Fruit fly (Drosophila melanogaster) whole organism, embryonic: ENCODE measurements around the gene CG12783.

ENCODE experiments used
- Atf6 ChIP-seq: fragments of 200-800 bp; sonication (Bioruptor generic); IDR thresholded peaks from 2 replicates; pipeline ENCODE4 v1.3.6; 2022; ENCODE audit warnings: missing biosample characterization, missing genetic modification characterization
- Bgb ChIP-seq: fragments of 200-800 bp; sonication (Bioruptor generic); IDR thresholded peaks from 2 replicates; pipeline ENCODE4 v1.3.6; 2022; ENCODE audit warnings: missing biosample characterization, missing genetic modification characterization; ENCODE audit not compliant: partially characterized antibody
- CG10462 ChIP-seq: fragments of 200-800 bp; sonication (Bioruptor generic); optimal IDR thresholded peaks from 2 replicates; lab custom pipeline; 2016; ENCODE audit warnings: missing biosample characterization, missing genetic modification characterization
- CG11398 ChIP-seq: fragments of 200-800 bp; sonication (Bioruptor generic); optimal IDR thresholded peaks from 2 replicates; lab custom pipeline; 2016; ENCODE audit warnings: missing biosample characterization, missing genetic modification characterization
- CG12219 ChIP-seq: fragments of 200-800 bp; sonication (Bioruptor generic); optimal IDR thresholded peaks from 3 replicates; lab custom pipeline; 2018; ENCODE audit warnings: missing biosample characterization, mild to moderate bottlenecking, missing genetic modification characterization
- CG1233 ChIP-seq: fragments of 200-800 bp; sonication (Bioruptor generic); optimal IDR thresholded peaks from 4 replicates; lab custom pipeline; 2018; ENCODE audit warnings: missing biosample characterization, mild to moderate bottlenecking, missing genetic modification characterization
- CG1647 ChIP-seq: fragments of 200-800 bp; sonication (Bioruptor generic); optimal IDR thresholded peaks from 3 replicates; lab custom pipeline; 2016; ENCODE audit warnings: missing biosample characterization, missing genetic modification characterization
- CG16863 ChIP-seq: fragments of 200-800 bp; sonication (Bioruptor generic); optimal IDR thresholded peaks from 3 replicates; lab custom pipeline; 2016; ENCODE audit warnings: missing biosample characterization, missing genetic modification characterization
- CG31365 ChIP-seq: fragments of 200-800 bp; sonication (Bioruptor generic); optimal IDR thresholded peaks from 2 replicates; lab custom pipeline; 2018; ENCODE audit warnings: missing biosample characterization, mild to moderate bottlenecking, missing genetic modification characterization
- CG3995 ChIP-seq: fragments of 200-800 bp; sonication (Bioruptor generic); optimal IDR thresholded peaks from 3 replicates; lab custom pipeline; 2016; ENCODE audit warnings: missing biosample characterization, missing genetic modification characterization
- CG4820 ChIP-seq: fragments of 200-800 bp; sonication (Bioruptor generic); optimal IDR thresholded peaks from 3 replicates; lab custom pipeline; 2016; ENCODE audit warnings: missing biosample characterization, missing genetic modification characterization
- CG6254 ChIP-seq: fragments of 200-800 bp; sonication (Bioruptor generic); optimal IDR thresholded peaks from 3 replicates; lab custom pipeline; 2017; ENCODE audit warnings: mild to moderate bottlenecking, missing biosample characterization, missing genetic modification reagents, missing genetic modification characterization
- CG6683 ChIP-seq: fragments of 200-800 bp; sonication (Bioruptor generic); optimal IDR thresholded peaks from 2 replicates; lab custom pipeline; 2017; ENCODE audit warnings: missing biosample characterization, mild to moderate bottlenecking, missing genetic modification characterization, missing genetic modification reagents
- CTCF ChIP-seq: fragments of 200-800 bp; sonication (Bioruptor generic); optimal IDR thresholded peaks from 2 replicates; lab custom pipeline; 2017; ENCODE audit warnings: missing biosample characterization, mild to moderate bottlenecking, missing genetic modification characterization, moderate library complexity
- Camta ChIP-seq: fragments of 200-800 bp; sonication (Bioruptor generic); optimal IDR thresholded peaks from 2 replicates; lab custom pipeline; 2016; ENCODE audit warnings: missing biosample characterization, missing genetic modification characterization
- Eip74EF ChIP-seq, 2 experiments: fragments of 200-800 bp in 1 of 2; fragments of >200 bp in 1 of 2; sonication (Bioruptor generic) in 1 of 2; optimal IDR thresholded peaks; 2 replicates each; lab custom pipeline; 2017 to 2019; ENCODE audit warnings: missing biosample characterization in 2 of 2, missing genetic modification characterization in 2 of 2, mild to moderate bottlenecking in 1 of 2, moderate library complexity in 1 of 2
- Elba2 ChIP-seq: fragments of 200-800 bp; sonication (Bioruptor generic); optimal IDR thresholded peaks from 3 replicates; lab custom pipeline; 2016; ENCODE audit warnings: missing biosample characterization, missing genetic modification characterization
- H2.0 ChIP-seq: fragments of 200-800 bp; sonication (Bioruptor generic); IDR thresholded peaks from 2 replicates; pipeline ENCODE4 v1.3.6; 2022; ENCODE audit warnings: missing biosample characterization, missing genetic modification characterization
- Hand ChIP-seq: fragments of 200-800 bp; sonication (Bioruptor generic); optimal IDR thresholded peaks from 2 replicates; lab custom pipeline; 2017; ENCODE audit warnings: mild to moderate bottlenecking, missing biosample characterization, missing genetic modification reagents, missing genetic modification characterization
- Hr78 ChIP-seq, 2 experiments: fragments of 200-800 bp in 1 of 2; fragments of >200 bp in 1 of 2; sonication (Bioruptor generic) in 1 of 2; optimal IDR thresholded peaks; 2 replicates each; lab custom pipeline; 2017 to 2019; ENCODE audit warnings: missing biosample characterization in 2 of 2, missing genetic modification characterization in 2 of 2, mild to moderate bottlenecking in 1 of 2, moderate library complexity in 1 of 2
- Lpt ChIP-seq: fragments of >200 bp; optimal IDR thresholded peaks from 2 replicates; lab custom pipeline; 2018; ENCODE audit warnings: missing biosample characterization, missing genetic modification characterization
- MESR4 ChIP-seq: fragments of 200-800 bp; sonication (Bioruptor generic); optimal IDR thresholded peaks from 2 replicates; lab custom pipeline; 2018; ENCODE audit warnings: missing biosample characterization, mild to moderate bottlenecking, missing genetic modification characterization, moderate library complexity
- Optix ChIP-seq: fragments of 200-800 bp; sonication (Bioruptor generic); IDR thresholded peaks from 3 replicates; pipeline ENCODE4 v1.3.6; 2022; ENCODE audit warnings: missing biosample characterization, missing genetic modification characterization
- Sox100B ChIP-seq: fragments of 200-800 bp; sonication (Bioruptor generic); optimal IDR thresholded peaks from 3 replicates; lab custom pipeline; 2018; ENCODE audit warnings: missing biosample characterization, mild to moderate bottlenecking, missing genetic modification characterization
- Taf1 ChIP-seq: fragments of 200-800 bp; sonication (Bioruptor generic); IDR thresholded peaks from 2 replicates; pipeline ENCODE4 v1.3.6; 2022; ENCODE audit warnings: missing biosample characterization, missing genetic modification characterization
- Xbp1 ChIP-seq: fragments of 200-800 bp; sonication (Bioruptor generic); optimal IDR thresholded peaks from 3 replicates; lab custom pipeline; 2016; ENCODE audit warnings: missing biosample characterization, mild to moderate bottlenecking, missing genetic modification characterization
- ab ChIP-seq: fragments of 200-800 bp; sonication (Bioruptor generic); optimal IDR thresholded peaks from 2 replicates; lab custom pipeline; 2016; ENCODE audit warnings: missing biosample characterization, missing genetic modification characterization
- ash1 ChIP-seq: fragments of 200-800 bp; sonication (Bioruptor generic); optimal IDR thresholded peaks from 2 replicates; lab custom pipeline; 2018; ENCODE audit warnings: missing biosample characterization, mild to moderate bottlenecking, missing genetic modification characterization
- bbx ChIP-seq: fragments of 200-800 bp; sonication (Bioruptor generic); IDR thresholded peaks from 2 replicates; pipeline ENCODE4 v1.3.6; 2022; ENCODE audit warnings: missing biosample characterization, missing genetic modification characterization; ENCODE audit not compliant: partially characterized antibody
- chinmo ChIP-seq: fragments of 200-800 bp; sonication (Bioruptor generic); IDR thresholded peaks from 4 replicates; pipeline ENCODE4 v1.3.6; 2022; ENCODE audit warnings: missing biosample characterization, missing genetic modification characterization; ENCODE audit not compliant: partially characterized antibody
- en ChIP-seq: fragments of 200-800 bp; sonication (Bioruptor generic); optimal IDR thresholded peaks from 2 replicates; lab custom pipeline; 2016; ENCODE audit warnings: missing biosample characterization, missing genetic modification characterization
- eve ChIP-seq, 2 experiments: fragments of >200 bp; optimal IDR thresholded peaks; 2 replicates each; lab custom pipeline; 2017; ENCODE audit warnings: missing biosample characterization in 2 of 2, missing genetic modification characterization in 2 of 2
- fd64A ChIP-seq: fragments of 200-800 bp; sonication (Bioruptor generic); optimal IDR thresholded peaks from 3 replicates; lab custom pipeline; 2018; ENCODE audit warnings: missing biosample characterization, mild to moderate bottlenecking, missing genetic modification characterization
- fru ChIP-seq: fragments of >200 bp; optimal IDR thresholded peaks from 2 replicates; lab custom pipeline; 2017
- gsb ChIP-seq: fragments of 200-800 bp; sonication (Bioruptor generic); IDR thresholded peaks from 2 replicates; pipeline ENCODE4 v1.3.6; 2022; ENCODE audit warnings: missing biosample characterization, missing genetic modification characterization
- hkb ChIP-seq, 2 experiments: fragments of 200-800 bp in 1 of 2; fragments of >200 bp in 1 of 2; sonication (Bioruptor generic) in 1 of 2; IDR thresholded peaks in 1 of 2; optimal IDR thresholded peaks in 1 of 2; 2 replicates each; pipeline versions ENCODE4 v1.3.6 to Lab custom; 2017 to 2022; ENCODE audit warnings: missing biosample characterization in 1 of 2, missing genetic modification characterization in 1 of 2
- hth ChIP-seq: fragments of >200 bp; optimal IDR thresholded peaks from 2 replicates; lab custom pipeline; 2017; ENCODE audit warnings: inconsistent platforms
- jigr1 ChIP-seq: fragments of 200-800 bp; sonication (Bioruptor generic); IDR thresholded peaks from 3 replicates; pipeline ENCODE4 v1.3.6; 2022; ENCODE audit warnings: missing biosample characterization, missing genetic modification characterization
- jumu ChIP-seq: fragments of 200-800 bp; sonication (Bioruptor generic); optimal IDR thresholded peaks from 3 replicates; lab custom pipeline; 2016; ENCODE audit warnings: missing biosample characterization, missing genetic modification characterization
- nmo ChIP-seq: fragments of 200-800 bp; sonication (Bioruptor generic); optimal IDR thresholded peaks from 2 replicates; lab custom pipeline; 2018; ENCODE audit warnings: missing biosample characterization, mild to moderate bottlenecking, missing genetic modification characterization, moderate library complexity
- nom ChIP-seq: fragments of 200-800 bp; sonication (Bioruptor generic); optimal IDR thresholded peaks from 2 replicates; lab custom pipeline; 2017; ENCODE audit warnings: missing biosample characterization, missing genetic modification characterization, mild to moderate bottlenecking, moderate library complexity, missing genetic modification reagents
- otp ChIP-seq: fragments of 200-800 bp; sonication (Bioruptor generic); IDR thresholded peaks from 3 replicates; pipeline ENCODE4, ENCODE4 v1.3.6; 2022; ENCODE audit warnings: missing biosample characterization, missing genetic modification characterization
- pfk ChIP-seq: fragments of 200-800 bp; sonication (Bioruptor generic); optimal IDR thresholded peaks from 2 replicates; lab custom pipeline; 2018; ENCODE audit warnings: missing biosample characterization, mild to moderate bottlenecking, missing genetic modification characterization, moderate library complexity
- prd ChIP-seq, 3 experiments: fragments of >200 bp in 2 of 3; fragments of 200-800 bp in 1 of 3; sonication (Bioruptor generic) in 1 of 3; optimal IDR thresholded peaks in 2 of 3; IDR thresholded peaks in 1 of 3; 2 replicates in 2 of 3; 3 replicates in 1 of 3; pipeline versions ENCODE4 v1.3.6 to Lab custom; 2017 to 2022; ENCODE audit warnings: missing biosample characterization in 1 of 3, missing genetic modification characterization in 1 of 3
- pros ChIP-seq: fragments of 200-800 bp; sonication (Bioruptor generic); optimal IDR thresholded peaks from 3 replicates; lab custom pipeline; 2019; ENCODE audit warnings: missing biosample characterization, mild to moderate bottlenecking, missing genetic modification characterization, moderate library complexity
- seq ChIP-seq: fragments of 200-800 bp; sonication (Bioruptor generic); IDR thresholded peaks from 2 replicates; pipeline ENCODE4 v1.3.6; 2022; ENCODE audit warnings: missing biosample characterization, missing genetic modification characterization
- ssp ChIP-seq: fragments of 200-800 bp; sonication (Bioruptor generic); IDR thresholded peaks from 2 replicates; pipeline ENCODE4 v1.3.6; 2022; ENCODE audit warnings: missing biosample characterization, missing genetic modification characterization
- tll ChIP-seq, 2 experiments: fragments of 200-800 bp in 1 of 2; fragments of >200 bp in 1 of 2; sonication (Bioruptor generic) in 1 of 2; optimal IDR thresholded peaks; 2 replicates each; lab custom pipeline; 2017 to 2019; ENCODE audit warnings: missing biosample characterization in 2 of 2, missing genetic modification characterization in 2 of 2, mild to moderate bottlenecking in 1 of 2, moderate library complexity in 1 of 2
- zen ChIP-seq: fragments of 200-800 bp; sonication (Bioruptor generic); optimal IDR thresholded peaks from 3 replicates; lab custom pipeline; 2018; ENCODE audit warnings: missing biosample characterization, mild to moderate bottlenecking, missing genetic modification characterization, moderate library complexity
- zf30C ChIP-seq: fragments of 200-800 bp; sonication (Bioruptor generic); optimal IDR thresholded peaks from 3 replicates; lab custom pipeline; 2018; ENCODE audit warnings: missing biosample characterization, mild to moderate bottlenecking, missing genetic modification characterization

The CG12783 gene

DNA sequence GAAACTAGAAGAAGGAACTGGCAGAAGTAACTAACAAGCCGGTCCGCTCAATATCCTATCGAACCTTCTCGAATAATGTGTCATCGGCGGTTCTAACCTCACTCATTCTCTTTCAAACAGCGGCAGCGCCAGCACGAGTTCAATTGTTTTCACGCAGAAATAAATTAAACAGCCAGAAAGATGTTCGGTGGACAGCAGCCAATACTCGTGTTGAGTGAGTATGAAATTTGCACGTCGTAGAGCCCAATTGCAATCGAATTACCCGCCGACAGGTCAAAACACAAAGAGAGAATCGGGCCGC, 34.5 kb upstream of the CG12783 start (continued):
- TF ChIP-seq CG31365 (no peak), Optix (GFP tag; lab: Robert Waterston, UW) (no peak), otp (no peak), CG6254 (no peak), CTCF (GFP tag; lab: Kevin White, UChicago) (no peak), seq (no peak), CG16863 (GFP tag; lab: Kevin White, UChicago) (no peak), zen (tag; lab: Kevin White, UChicago) (no peak), Eip74EF (GFP tag; optimal IDR thresholded peaks at IDR 0.05; lab: Kevin White, UChicago) (no peak), prd (optimal IDR thresholded peaks at IDR 0.05; lab: Kevin White, UChicago) (no peak), prd (GFP tag; IDR thresholded peaks at IDR 0.05; lab: Robert Waterston, UW) (no peak), Hand (no peak), hkb (optimal IDR thresholded peaks at IDR 0.05; lab: Kevin White, UChicago) (no peak), hkb (GFP tag; IDR thresholded peaks at IDR 0.05; lab: Robert Waterston, UW) (no peak), Atf6 (GFP tag; lab: Robert Waterston, UW) (no peak), chinmo (no peak), Camta (no peak), fru (lab: Kevin White, UChicago) (no peak), nom (GFP tag; lab: Kevin White, UChicago) (peak; percentile 50), MESR4 (GFP tag; lab: Kevin White, UChicago) (peak; percentile 89), tll (GFP tag; optimal IDR thresholded peaks at IDR 0.05; lab: Kevin White, UChicago) (no peak)
- TF ChIP-seq, all 482 proteins: peak for 24

- peak; percentile 11 for TF ChIP-seq CG10462 (GFP tag; lab: Kevin White, UChicago)
- no peak for TF ChIP-seq hth (lab: Kevin White, UChicago)
- TF ChIP-seq pros (GFP tag; lab: Kevin White, UChicago): no peak
- no peak for TF ChIP-seq CG11398 (GFP tag; lab: Kevin White, UChicago)
- peak; percentile 51 for TF ChIP-seq CG1233 (GFP tag; lab: Kevin White, UChicago)
- peak; percentile 2 for TF ChIP-seq CG6683
- peak; percentile 22 for TF ChIP-seq CG12219 (GFP tag; lab: Kevin White, UChicago)
- TF ChIP-seq Xbp1 (GFP tag; lab: Kevin White, UChicago): peak; percentile 70
- TF ChIP-seq H2.0 (GFP tag; lab: Robert Waterston, UW): peak; percentile 59
- TF ChIP-seq Hr78 (GFP tag; optimal IDR thresholded peaks at IDR 0.05; lab: Kevin White, UChicago): no peak
- peak; percentile 66 for TF ChIP-seq Bgb (GFP tag; lab: Robert Waterston, UW)
- TF ChIP-seq Lpt: no peak
- peak; percentile 76 for TF ChIP-seq bbx
- peak; percentile 90 for TF ChIP-seq ssp (GFP tag; lab: Robert Waterston, UW)
- TF ChIP-seq eve (GFP tag; optimal IDR thresholded peaks at IDR 0.05; lab: Kevin White, UChicago): no peak
- TF ChIP-seq zf30C (GFP tag; lab: Kevin White, UChicago): no peak
- no peak for TF ChIP-seq pfk (GFP tag; lab: Kevin White, UChicago)
- peak; percentile 40; the same call in 1 of the 2 replicates for TF ChIP-seq seq
- peak; percentile 83 for TF ChIP-seq nmo (GFP tag; lab: Kevin White, UChicago)
- no peak for TF ChIP-seq Elba2
- no peak for TF ChIP-seq ash1 (GFP tag; lab: Kevin White, UChicago)
- TF ChIP-seq jigr1: no peak
- no peak for TF ChIP-seq fd64A
- TF ChIP-seq Sox100B: no peak
- no peak for TF ChIP-seq ab (GFP tag; lab: Kevin White, UChicago)
- TF ChIP-seq jumu (GFP tag; lab: Kevin White, UChicago): peak; percentile 10
- no peak for TF ChIP-seq en (GFP tag; lab: Kevin White, UChicago)
- no peak for TF ChIP-seq CG1647 (GFP tag; lab: Kevin White, UChicago)
- peak; percentile 98 for TF ChIP-seq CG3995 (GFP tag; lab: Kevin White, UChicago)
- no peak for TF ChIP-seq gsb (GFP tag; lab: Robert Waterston, UW)
- peak; percentile 51 for TF ChIP-seq CG4820 (GFP tag; lab: Kevin White, UChicago)
- no peak for TF ChIP-seq Taf1 (GFP tag; lab: Robert Waterston, UW)
These were observed 33.9 kb upstream of the CG12783 start, which contains the start of the genes CG10324 and CCT3 for dm6 chr3R:16646952-16647715. TSS of gene CG10324 (minus strand) at chr3R:16647004. TSS of gene CCT3 (plus strand) at chr3R:16647605.
